Fruit fly (Drosophila melanogaster) whole organism, embryonic: ENCODE data around the gene CG10663.

ENCODE experiments used
- Atf3 ChIP-seq: fragments of 200-800 bp; sonication (Bioruptor generic); optimal IDR thresholded peaks from 3 replicates; lab custom pipeline; 2016; ENCODE audit warnings: missing biosample characterization, missing genetic modification characterization
- Awh ChIP-seq: fragments of 200-800 bp; sonication (Bioruptor generic); IDR thresholded peaks from 2 replicates; pipeline ENCODE4, ENCODE4 v1.3.6; 2022; ENCODE audit warnings: missing biosample characterization, missing genetic modification characterization
- Bdp1 ChIP-seq: fragments of 200-800 bp; sonication (Bioruptor generic); optimal IDR thresholded peaks from 3 replicates; lab custom pipeline; 2016; ENCODE audit warnings: missing biosample characterization, missing genetic modification characterization
- C15 ChIP-seq: fragments of 200-800 bp; sonication (Bioruptor generic); IDR thresholded peaks from 3 replicates; pipeline ENCODE4 v1.3.6; 2022; ENCODE audit warnings: missing biosample characterization, missing genetic modification characterization
- CG10366 ChIP-seq: fragments of 200-800 bp; sonication (Bioruptor generic); IDR thresholded peaks from 2 replicates; pipeline ENCODE4 v1.3.6; 2022; ENCODE audit warnings: missing biosample characterization, missing genetic modification characterization
- CG10543 ChIP-seq: fragments of 200-800 bp; sonication (Bioruptor generic); optimal IDR thresholded peaks from 3 replicates; lab custom pipeline; 2017; ENCODE audit warnings: missing biosample characterization, mild to moderate bottlenecking, missing genetic modification characterization, moderate library complexity
- CG12942 ChIP-seq: fragments of 200-800 bp; sonication (Bioruptor generic); optimal IDR thresholded peaks from 3 replicates; lab custom pipeline; 2016; ENCODE audit warnings: missing biosample characterization, missing genetic modification characterization
- CG13287 ChIP-seq: fragments of 200-800 bp; sonication (Bioruptor generic); IDR thresholded peaks from 2 replicates; pipeline ENCODE4 v1.3.6; 2022; ENCODE audit warnings: missing biosample characterization, missing genetic modification characterization; ENCODE audit not compliant: partially characterized antibody
- CG13624 ChIP-seq: fragments of 200-800 bp; sonication (Bioruptor generic); optimal IDR thresholded peaks from 2 replicates; lab custom pipeline; 2016; ENCODE audit warnings: missing biosample characterization, missing genetic modification characterization
- CG15269 ChIP-seq: fragments of 200-800 bp; sonication (Bioruptor generic); optimal IDR thresholded peaks from 2 replicates; lab custom pipeline; 2018; ENCODE audit warnings: missing biosample characterization, mild to moderate bottlenecking, missing genetic modification characterization, moderate library complexity
- CG15479 ChIP-seq: fragments of 200-800 bp; sonication (Bioruptor generic); optimal IDR thresholded peaks from 3 replicates; lab custom pipeline; 2019; ENCODE audit warnings: missing biosample characterization, mild to moderate bottlenecking, missing genetic modification characterization, moderate library complexity
- CG15601 ChIP-seq: fragments of 200-800 bp; sonication (Bioruptor generic); optimal IDR thresholded peaks from 3 replicates; lab custom pipeline; 2019; ENCODE audit warnings: missing biosample characterization, mild to moderate bottlenecking, missing genetic modification characterization, moderate library complexity
- CG1602 ChIP-seq: fragments of 200-800 bp; sonication (Bioruptor generic); optimal IDR thresholded peaks from 3 replicates; lab custom pipeline; 2016; ENCODE audit warnings: missing biosample characterization, missing genetic modification characterization
- CG2120 ChIP-seq: fragments of 200-800 bp; sonication (Bioruptor generic); optimal IDR thresholded peaks from 3 replicates; lab custom pipeline; 2016; ENCODE audit warnings: missing biosample characterization, missing genetic modification characterization
- CG32532 ChIP-seq: fragments of 200-800 bp; sonication (Bioruptor generic); IDR thresholded peaks from 2 replicates; pipeline ENCODE4 v1.3.6; 2022; ENCODE audit warnings: missing biosample characterization, missing genetic modification characterization
- CG3407 ChIP-seq: fragments of 200-800 bp; sonication (Bioruptor generic); optimal IDR thresholded peaks from 2 replicates; lab custom pipeline; 2018; ENCODE audit warnings: missing biosample characterization, mild to moderate bottlenecking, missing genetic modification characterization
- CG3995 ChIP-seq: fragments of 200-800 bp; sonication (Bioruptor generic); optimal IDR thresholded peaks from 3 replicates; lab custom pipeline; 2016; ENCODE audit warnings: missing biosample characterization, missing genetic modification characterization
- CG4617 ChIP-seq: fragments of 200-800 bp; sonication (Bioruptor generic); optimal IDR thresholded peaks from 3 replicates; lab custom pipeline; 2016; ENCODE audit warnings: missing biosample characterization, missing genetic modification characterization, borderline replicate concordance
- CG4707 ChIP-seq: fragments of 200-800 bp; sonication (Bioruptor generic); optimal IDR thresholded peaks from 2 replicates; lab custom pipeline; 2018; ENCODE audit warnings: missing biosample characterization, mild to moderate bottlenecking, missing genetic modification characterization, moderate library complexity
- CG6254 ChIP-seq: fragments of 200-800 bp; sonication (Bioruptor generic); optimal IDR thresholded peaks from 3 replicates; lab custom pipeline; 2017; ENCODE audit warnings: mild to moderate bottlenecking, missing biosample characterization, missing genetic modification reagents, missing genetic modification characterization
- CG6854 ChIP-seq: fragments of 200-800 bp; sonication (Bioruptor generic); optimal IDR thresholded peaks from 3 replicates; lab custom pipeline; 2017; ENCODE audit warnings: missing biosample characterization, mild to moderate bottlenecking, missing genetic modification characterization
- CG8478 ChIP-seq: fragments of >200 bp; optimal IDR thresholded peaks from 2 replicates; lab custom pipeline; 2018
- D19B ChIP-seq: fragments of 200-800 bp; sonication (Bioruptor generic); optimal IDR thresholded peaks from 2 replicates; lab custom pipeline; 2017; ENCODE audit warnings: missing biosample characterization, mild to moderate bottlenecking, missing genetic modification characterization
- Dfd ChIP-seq, 2 experiments: fragments of >200 bp; optimal IDR thresholded peaks; 2 replicates each; lab custom pipeline; 2017; ENCODE audit warnings: missing biosample characterization in 2 of 2, missing genetic modification characterization in 2 of 2
- Elba2 ChIP-seq: fragments of 200-800 bp; sonication (Bioruptor generic); optimal IDR thresholded peaks from 3 replicates; lab custom pipeline; 2016; ENCODE audit warnings: missing biosample characterization, missing genetic modification characterization
- Fer1 ChIP-seq: fragments of 200-800 bp; sonication (Bioruptor generic); optimal IDR thresholded peaks from 2 replicates; lab custom pipeline; 2017; ENCODE audit warnings: missing biosample characterization, mild to moderate bottlenecking, missing genetic modification characterization
- HmgD ChIP-seq: fragments of 200-800 bp; sonication (Bioruptor generic); optimal IDR thresholded peaks from 3 replicates; lab custom pipeline; 2016; ENCODE audit warnings: missing biosample characterization, missing genetic modification characterization
- Hr3 ChIP-seq: fragments of 200-800 bp; sonication (Bioruptor generic); optimal IDR thresholded peaks from 3 replicates; lab custom pipeline; 2016; ENCODE audit warnings: missing biosample characterization, missing genetic modification characterization
- Hr78 ChIP-seq, 2 experiments: fragments of 200-800 bp in 1 of 2; fragments of >200 bp in 1 of 2; sonication (Bioruptor generic) in 1 of 2; optimal IDR thresholded peaks; 2 replicates each; lab custom pipeline; 2017 to 2019; ENCODE audit warnings: missing biosample characterization in 2 of 2, missing genetic modification characterization in 2 of 2, mild to moderate bottlenecking in 1 of 2, moderate library complexity in 1 of 2
- Lhr ChIP-seq: fragments of 200-800 bp; sonication (Bioruptor generic); optimal IDR thresholded peaks from 3 replicates; lab custom pipeline; 2017; ENCODE audit warnings: mild to moderate bottlenecking, missing biosample characterization, missing genetic modification reagents, missing genetic modification characterization
- Tbp ChIP-seq: fragments of >200 bp; optimal IDR thresholded peaks from 2 replicates; lab custom pipeline; 2018; ENCODE audit warnings: missing biosample characterization, missing genetic modification characterization
- abd-A ChIP-seq: fragments of 200-800 bp; sonication (Bioruptor generic); optimal IDR thresholded peaks from 3 replicates; lab custom pipeline; 2019; ENCODE audit warnings: missing biosample characterization, mild to moderate bottlenecking, missing genetic modification characterization, moderate library complexity
- ara ChIP-seq: fragments of 200-800 bp; sonication (Bioruptor generic); IDR thresholded peaks from 2 replicates; pipeline ENCODE4 v1.3.6; 2022; ENCODE audit warnings: missing biosample characterization, missing genetic modification characterization
- ash1 ChIP-seq: fragments of 200-800 bp; sonication (Bioruptor generic); optimal IDR thresholded peaks from 2 replicates; lab custom pipeline; 2018; ENCODE audit warnings: missing biosample characterization, mild to moderate bottlenecking, missing genetic modification characterization
- ato ChIP-seq: fragments of 200-800 bp; sonication (Bioruptor generic); IDR thresholded peaks from 2 replicates; pipeline ENCODE4 v1.3.6; 2022; ENCODE audit warnings: missing biosample characterization, missing genetic modification characterization; ENCODE audit not compliant: partially characterized antibody
- bcd ChIP-seq: fragments of 200-800 bp; sonication (Bioruptor generic); optimal IDR thresholded peaks from 2 replicates; lab custom pipeline; 2017; ENCODE audit warnings: missing biosample characterization, mild to moderate bottlenecking, missing genetic modification characterization
- cad ChIP-seq: fragments of >200 bp; optimal IDR thresholded peaks from 2 replicates; lab custom pipeline; 2017; ENCODE audit warnings: missing biosample characterization, missing genetic modification characterization
- cwo ChIP-seq: fragments of 200-800 bp; sonication (Bioruptor generic); optimal IDR thresholded peaks from 3 replicates; lab custom pipeline; 2017; ENCODE audit warnings: missing biosample characterization, missing genetic modification characterization, mild to moderate bottlenecking, moderate library complexity, missing genetic modification reagents
- dan ChIP-seq: fragments of 200-800 bp; sonication (Bioruptor generic); IDR thresholded peaks from 2 replicates; pipeline ENCODE4 v1.3.6; 2022; ENCODE audit warnings: missing biosample characterization, missing genetic modification characterization
- en ChIP-seq: fragments of 200-800 bp; sonication (Bioruptor generic); optimal IDR thresholded peaks from 2 replicates; lab custom pipeline; 2016; ENCODE audit warnings: missing biosample characterization, missing genetic modification characterization
- exex ChIP-seq: fragments of 200-800 bp; sonication (Bioruptor generic); optimal IDR thresholded peaks from 4 replicates; lab custom pipeline; 2018; ENCODE audit warnings: missing biosample characterization, mild to moderate bottlenecking, missing genetic modification characterization, moderate library complexity
- grau ChIP-seq: fragments of 200-800 bp; optimal IDR thresholded peaks from 3 replicates; lab custom pipeline; 2019; ENCODE audit warnings: missing biosample characterization, mild to moderate bottlenecking, missing genetic modification characterization, moderate library complexity
- pan ChIP-seq, 4 experiments: fragments of >200 bp in 3 of 4; fragments of 200-800 bp in 1 of 4; sonication (Bioruptor generic) in 1 of 4; optimal IDR thresholded peaks in 3 of 4; IDR thresholded peaks in 1 of 4; 2 replicates each; pipeline versions ENCODE4 v1.3.6 to Lab custom; 2017 to 2022; ENCODE audit warnings: missing biosample characterization in 2 of 4, missing genetic modification characterization in 2 of 4, mixed read lengths in 1 of 4
- pros ChIP-seq: fragments of 200-800 bp; sonication (Bioruptor generic); optimal IDR thresholded peaks from 3 replicates; lab custom pipeline; 2019; ENCODE audit warnings: missing biosample characterization, mild to moderate bottlenecking, missing genetic modification characterization, moderate library complexity
- schlank ChIP-seq: fragments of 200-800 bp; sonication (Bioruptor generic); optimal IDR thresholded peaks from 2 replicates; lab custom pipeline; 2018; ENCODE audit warnings: missing biosample characterization, mild to moderate bottlenecking, missing genetic modification characterization
- so ChIP-seq: fragments of 200-800 bp; sonication (Bioruptor generic); IDR thresholded peaks from 3 replicates; pipeline ENCODE4 v1.3.6; 2022; ENCODE audit warnings: missing biosample characterization, missing genetic modification characterization
- tin ChIP-seq: fragments of 200-800 bp; sonication (Bioruptor generic); optimal IDR thresholded peaks from 3 replicates; lab custom pipeline; 2016; ENCODE audit warnings: missing biosample characterization, missing genetic modification characterization
- tna ChIP-seq: fragments of 200-800 bp; sonication (Bioruptor generic); IDR thresholded peaks from 2 replicates; pipeline ENCODE4 v1.3.6; 2022; ENCODE audit warnings: missing biosample characterization, missing genetic modification characterization; ENCODE audit not compliant: partially characterized antibody
- zen2 ChIP-seq: fragments of 200-800 bp; sonication (Bioruptor generic); IDR thresholded peaks from 3 replicates; pipeline ENCODE4 v1.3.6; 2022; ENCODE audit warnings: missing biosample characterization, missing genetic modification characterization; ENCODE audit not compliant: partially characterized antibody
- zfh2 ChIP-seq: fragments of 200-800 bp; sonication (Bioruptor generic); optimal IDR thresholded peaks from 2 replicates; lab custom pipeline; 2016; ENCODE audit warnings: missing biosample characterization, missing genetic modification characterization

The CG10663 gene

DNA sequence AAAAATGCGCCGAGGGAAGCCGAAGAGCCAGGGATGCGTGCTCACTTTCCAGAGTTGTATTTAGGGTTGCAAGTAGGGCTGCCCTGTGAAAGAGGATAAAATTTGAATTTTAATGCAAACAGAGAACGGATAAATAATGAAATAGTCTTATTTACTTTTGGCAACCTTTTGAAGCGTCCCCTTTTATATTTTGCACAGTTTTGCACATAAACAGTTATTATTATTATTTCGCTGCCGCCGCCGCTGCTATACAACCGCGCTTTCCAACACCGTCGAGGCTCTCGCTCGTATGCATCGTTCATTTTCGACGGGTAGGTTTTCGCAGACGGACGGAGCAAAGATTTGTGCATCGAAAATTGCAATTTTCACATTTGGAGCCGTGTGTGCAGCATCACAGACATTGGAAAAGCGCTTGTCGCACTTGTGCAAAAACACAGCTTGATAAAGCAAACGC lies 30.0 kb upstream of the CG10663 start, which contains the start of the genes sti and tral (continued):
- peak; percentile 97 for TF ChIP-seq CG2120 (GFP tag; lab: Kevin White, UChicago)
- no peak for TF ChIP-seq cad
- TF ChIP-seq so (GFP tag; lab: Robert Waterston, UW) = peak; percentile 68; the same call in 2 of the 3 replicates
- peak; percentile 93 for TF ChIP-seq HmgD (GFP tag; lab: Kevin White, UChicago)
- TF ChIP-seq CG12942 (GFP tag; lab: Kevin White, UChicago) = peak; percentile 90
- TF ChIP-seq C15 (GFP tag; lab: Robert Waterston, UW) = no peak
- peak; percentile 41 for TF ChIP-seq CG4707 (GFP tag; lab: Kevin White, UChicago)
- TF ChIP-seq Dfd (GFP tag; optimal IDR thresholded peaks at IDR 0.05; lab: Kevin White, UChicago) = no peak
- peak; percentile 95 for TF ChIP-seq tin (GFP tag; lab: Kevin White, UChicago)
- peak; percentile 87 for TF ChIP-seq ara (GFP tag; lab: Robert Waterston, UW)
- peak; percentile 64 for TF ChIP-seq exex (tag; lab: Kevin White, UChicago)
- TF ChIP-seq CG10543 (GFP tag; lab: Kevin White, UChicago) = peak; percentile 96
- peak; percentile 67 for TF ChIP-seq Tbp
- TF ChIP-seq dan (GFP tag; lab: Robert Waterston, UW) = no peak
- peak; percentile 79 for TF ChIP-seq Lhr
- peak; percentile 44; the same call in 1 of the 2 replicates for TF ChIP-seq CG13287 (GFP tag; lab: Robert Waterston, UW)
- TF ChIP-seq CG10366 (GFP tag; lab: Robert Waterston, UW) = peak; percentile 83
- TF ChIP-seq Awh (GFP tag; lab: Robert Waterston, UW) = peak; percentile 61
- TF ChIP-seq Elba2 = peak; percentile 65
- no peak for TF ChIP-seq ato (GFP tag; lab: Robert Waterston, UW)
- peak; percentile 58 for TF ChIP-seq CG6854 (GFP tag; lab: Kevin White, UChicago)
- peak; percentile 96 for TF ChIP-seq CG13624
- peak; percentile 43 for TF ChIP-seq CG15479
- TF ChIP-seq CG15269 (tag; lab: Kevin White, UChicago) = peak; percentile 80
- peak; percentile 92 for TF ChIP-seq CG4617
- peak; percentile 96 for TF ChIP-seq zfh2
- peak; percentile 76 for TF ChIP-seq CG15601 (tag; lab: Kevin White, UChicago)
- no peak for TF ChIP-seq abd-A
- no peak for TF ChIP-seq pan (optimal IDR thresholded peaks at IDR 0.05; lab: Kevin White, UChicago)
- TF ChIP-seq pan (GFP tag; optimal IDR thresholded peaks at IDR 0.05 in 1 of 2, IDR thresholded peaks at IDR 0.05 in 1 of 2) = peak in 1 of 2 experiments; percentile 86
- peak; percentile 77 for TF ChIP-seq cwo (GFP tag; lab: Kevin White, UChicago)
- TF ChIP-seq Atf3 = peak; percentile 90
- TF ChIP-seq D19B (GFP tag; lab: Kevin White, UChicago) = peak; percentile 76
- peak; percentile 92 for TF ChIP-seq Fer1 (GFP tag; lab: Kevin White, UChicago)
- TF ChIP-seq zen2 (GFP tag; lab: Robert Waterston, UW) = no peak
- TF ChIP-seq CG32532 (GFP tag; lab: Robert Waterston, UW) = peak; percentile 89
- TF ChIP-seq Hr78 (GFP tag; optimal IDR thresholded peaks at IDR 0.05; lab: Kevin White, UChicago) = no peak
- TF ChIP-seq CG8478 = no peak
- TF ChIP-seq schlank (tag; lab: Kevin White, UChicago) = peak; percentile 72
- TF ChIP-seq ash1 (GFP tag; lab: Kevin White, UChicago) = peak; percentile 39
- peak; percentile 78 for TF ChIP-seq en (GFP tag; lab: Kevin White, UChicago)
- TF ChIP-seq Bdp1 (GFP tag; lab: Kevin White, UChicago) = peak; percentile 84
- TF ChIP-seq pros (GFP tag; lab: Kevin White, UChicago) = peak; percentile 19
- TF ChIP-seq CG3407 (GFP tag; lab: Kevin White, UChicago) = peak; percentile 82
- peak; percentile 80 for TF ChIP-seq grau (tag; lab: Kevin White, UChicago)
- peak; percentile 66 for TF ChIP-seq CG3995
- peak; percentile 88 for TF ChIP-seq CG1602
- peak; percentile 94 for TF ChIP-seq Hr3 (GFP tag; lab: Kevin White, UChicago)
- peak; percentile 89 for TF ChIP-seq bcd
- TF ChIP-seq tna (GFP tag; lab: Robert Waterston, UW) = no peak
- peak; percentile 71 for TF ChIP-seq CG6254
